Worm (Caenorhabditis elegans): Measurements from ENCODE around the gene B0393.5.

- no peak for TF ChIP-seq nhr-28 (tag; optimal IDR thresholded peaks at IDR 0.05)
- TF ChIP-seq lin-15B (tag; optimal IDR thresholded peaks at IDR 0.05) = no peak
- TF ChIP-seq nhr-12 (tag; optimal IDR thresholded peaks at IDR 0.05) = no peak
- TF ChIP-seq egl-27 (tag; optimal IDR thresholded peaks at IDR 0.05) = no peak
- TF ChIP-seq elt-3 (tag; optimal IDR thresholded peaks at IDR 0.05) = no peak
- no peak for TF ChIP-seq ceh-16 (tag; optimal IDR thresholded peaks at IDR 0.05)
- no peak for TF ChIP-seq zag-1 (tag; optimal IDR thresholded peaks at IDR 0.05)
- TF ChIP-seq skn-1 (tag; optimal IDR thresholded peaks at IDR 0.05) = no peak
- no peak for TF ChIP-seq elt-2 (tag; optimal IDR thresholded peaks at IDR 0.05)
- no peak for TF ChIP-seq elt-1 (tag; optimal IDR thresholded peaks at IDR 0.05)
- TF ChIP-seq nhr-77 (tag; optimal IDR thresholded peaks at IDR 0.05) = no peak
- no peak for TF ChIP-seq ztf-4 (tag; optimal IDR thresholded peaks at IDR 0.05)
- no peak for TF ChIP-seq fos-1 (tag; optimal IDR thresholded peaks at IDR 0.05)
Observed at ce11 chrIII:4809526-4810153, 44.1 kb downstream of the B0393.5 start, which contains the start of gene pal-1.
